Fruit fly (Drosophila melanogaster): ENCODE results near the gene RpL35.

- no peak for TF ChIP-seq usp (GFP tag; optimal IDR thresholded peaks at IDR 0.05)
- TF ChIP-seq pan (optimal IDR thresholded peaks at IDR 0.05) = no peak
- TF ChIP-seq CG8478 (optimal IDR thresholded peaks at IDR 0.05) = no peak
- no peak for TF ChIP-seq EcR (GFP tag; optimal IDR thresholded peaks at IDR 0.05)
Measured at dm6 chrX:5695958-5696357, 23.8 kb downstream of the RpL35 start.
